Worm (Caenorhabditis elegans): ENCODE results near the gene htrl-1.
A peak's percentile ranks its signal among the peaks of the same experiment; 100 is the strongest.

The htrl-1 gene

DNA sequence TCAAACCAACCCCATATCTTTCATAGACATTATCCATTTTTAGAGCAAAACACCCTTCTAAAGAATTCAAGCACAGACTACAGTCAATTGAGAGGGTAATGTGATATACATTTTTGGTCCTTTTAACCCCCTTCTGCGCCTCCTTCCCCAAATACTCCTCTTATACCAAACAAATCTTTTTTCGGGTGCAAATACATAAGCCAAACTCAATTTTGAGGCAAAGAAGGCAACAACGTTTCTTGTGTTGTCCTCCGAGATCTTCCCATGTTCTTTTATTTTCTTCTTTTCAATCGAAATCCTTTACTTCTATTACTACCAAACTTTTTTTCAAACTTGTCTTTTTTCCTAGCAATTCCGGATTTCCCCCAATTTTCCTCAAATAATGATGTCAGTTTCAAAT, 41.3 kb downstream of the htrl-1 start:
- no peak for TF ChIP-seq tbx-37 (GFP tag; conservative IDR thresholded peaks at IDR 0.05)
- TF ChIP-seq ceh-13 (GFP tag; optimal IDR thresholded peaks at IDR 0.05) = no peak
- no peak for TF ChIP-seq ama-1 (optimal IDR thresholded peaks at IDR 0.05)
- TF ChIP-seq sea-1 (GFP tag; conservative IDR thresholded peaks at IDR 0.05) = no peak
- no peak for TF ChIP-seq hmg-4 (GFP tag; optimal IDR thresholded peaks at IDR 0.05)
- no peak for TF ChIP-seq aly-1 (tag; optimal IDR thresholded peaks at IDR 0.05)
- TF ChIP-seq B0310.2 (tag; optimal IDR thresholded peaks at IDR 0.05) = no peak
- TF ChIP-seq hnd-1 (tag; optimal IDR thresholded peaks at IDR 0.05) = no peak
- TF ChIP-seq pes-1 (GFP tag; IDR thresholded peaks at IDR 0.05) = no peak
- no peak for TF ChIP-seq flt-1 (GFP tag; IDR thresholded peaks at IDR 0.05)
- TF ChIP-seq scrt-1 (GFP tag; IDR thresholded peaks at IDR 0.05) = no peak
- TF ChIP-seq tbx-11 (GFP tag; IDR thresholded peaks at IDR 0.05) = no peak
- TF ChIP-seq tra-4 (tag; optimal IDR thresholded peaks at IDR 0.05) = no peak
- no peak for TF ChIP-seq ets-7 (tag; optimal IDR thresholded peaks at IDR 0.05)
- no peak for TF ChIP-seq F13C5.2 (tag; optimal IDR thresholded peaks at IDR 0.05)
- TF ChIP-seq hmbx-1 (tag; optimal IDR thresholded peaks at IDR 0.05) = no peak
- TF ChIP-seq ceh-36 (tag; optimal IDR thresholded peaks at IDR 0.05) = no peak

DNA sequence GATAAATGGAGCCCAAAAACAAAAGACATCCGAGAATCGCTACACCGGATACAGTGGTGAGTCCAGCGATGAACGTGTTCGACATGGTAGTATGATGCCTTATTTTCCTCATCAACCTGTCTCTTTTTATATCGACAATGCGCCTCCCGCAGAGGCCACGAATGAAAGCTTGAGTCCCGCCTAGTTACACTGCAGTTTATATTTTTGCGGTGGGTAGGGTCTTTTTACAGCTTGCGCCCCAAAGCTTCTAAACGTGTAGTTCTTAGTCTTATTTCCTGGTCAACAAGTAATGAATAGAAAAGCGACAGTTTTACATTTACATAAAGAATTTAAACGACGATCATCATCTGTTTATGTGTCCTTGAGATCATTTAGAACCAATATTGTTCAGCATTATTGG, 45.9 kb downstream of the htrl-1 start, which contains the start of gene col-156:
TSS of gene col-156 (minus strand) at position 101 of the 400 bp plus-strand sequence.
- TF ChIP-seq tra-4 (tag; optimal IDR thresholded peaks at IDR 0.05) (no peak), aly-1 (tag; optimal IDR thresholded peaks at IDR 0.05) (no peak), ama-1 (optimal IDR thresholded peaks at IDR 0.05) (no peak), F13C5.2 (tag; optimal IDR thresholded peaks at IDR 0.05) (no peak), tbx-37 (GFP tag; conservative IDR thresholded peaks at IDR 0.05) (no peak), ceh-13 (GFP tag; optimal IDR thresholded peaks at IDR 0.05) (no peak), ceh-36 (tag; optimal IDR thresholded peaks at IDR 0.05) (no peak), hmg-4 (GFP tag; optimal IDR thresholded peaks at IDR 0.05) (no peak), hmbx-1 (tag; optimal IDR thresholded peaks at IDR 0.05) (no peak), flt-1 (GFP tag; IDR thresholded peaks at IDR 0.05) (no peak), ets-7 (tag; optimal IDR thresholded peaks at IDR 0.05) (no peak), pes-1 (GFP tag; IDR thresholded peaks at IDR 0.05) (no peak), hnd-1 (tag; optimal IDR thresholded peaks at IDR 0.05) (no peak)

ce11 chrV:11449404-11449803, 46.8 kb downstream of the htrl-1 start:
- no peak for TF ChIP-seq B0310.2 (tag; optimal IDR thresholded peaks at IDR 0.05)
- no peak for TF ChIP-seq tbx-37 (GFP tag; conservative IDR thresholded peaks at IDR 0.05)
- no peak for TF ChIP-seq ama-1 (optimal IDR thresholded peaks at IDR 0.05)
- TF ChIP-seq flt-1 (GFP tag; IDR thresholded peaks at IDR 0.05) = no peak
- TF ChIP-seq aly-1 (tag; optimal IDR thresholded peaks at IDR 0.05) = no peak
- no peak for TF ChIP-seq hmbx-1 (tag; optimal IDR thresholded peaks at IDR 0.05)
- no peak for TF ChIP-seq tbx-11 (GFP tag; IDR thresholded peaks at IDR 0.05)
- no peak for TF ChIP-seq ets-7 (tag; optimal IDR thresholded peaks at IDR 0.05)
- TF ChIP-seq hmg-4 (GFP tag; optimal IDR thresholded peaks at IDR 0.05) = no peak
- TF ChIP-seq hnd-1 (tag; optimal IDR thresholded peaks at IDR 0.05) = no peak
- no peak for TF ChIP-seq scrt-1 (GFP tag; IDR thresholded peaks at IDR 0.05)
- no peak for TF ChIP-seq F13C5.2 (tag; optimal IDR thresholded peaks at IDR 0.05)
- no peak for TF ChIP-seq ceh-36 (tag; optimal IDR thresholded peaks at IDR 0.05)
- TF ChIP-seq pes-1 (GFP tag; IDR thresholded peaks at IDR 0.05) = no peak
- no peak for TF ChIP-seq tra-4 (tag; optimal IDR thresholded peaks at IDR 0.05)
- no peak for TF ChIP-seq ceh-13 (GFP tag; optimal IDR thresholded peaks at IDR 0.05)

- TF ChIP-seq tbx-37 (GFP tag; conservative IDR thresholded peaks at IDR 0.05) = no peak
These were observed 49.9 kb downstream of the htrl-1 start, which contains the start of gene mig-17 for ce11 chrV:11446297-11446696. Gene mig-17, plus strand, starts transcription at chrV:11446685.

DNA sequence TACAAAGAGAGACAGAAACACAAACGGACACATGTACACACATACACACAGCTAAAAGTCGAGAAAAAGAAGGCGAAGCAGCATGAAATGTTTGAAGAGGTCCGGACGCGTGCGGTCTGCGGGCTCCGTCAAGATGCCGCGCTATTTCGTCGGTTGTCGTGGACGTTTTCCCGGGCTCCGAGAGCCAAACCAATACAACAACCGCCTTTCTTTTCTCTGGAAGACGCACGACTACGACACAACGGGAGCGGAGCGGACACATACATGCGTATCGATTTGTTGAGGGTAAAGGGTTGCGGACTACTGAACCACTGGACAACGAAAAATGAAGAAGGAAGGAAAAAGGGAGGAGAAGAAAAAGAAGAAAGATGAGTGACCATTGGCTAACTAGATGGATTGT, 50.8 kb downstream of the htrl-1 start:
- TF ChIP-seq hmg-4 (GFP tag; optimal IDR thresholded peaks at IDR 0.05) = peak; percentile 25
- TF ChIP-seq tbx-37 (GFP tag; conservative IDR thresholded peaks at IDR 0.05) = no peak
